Worm (Caenorhabditis elegans): ENCODE data around the gene ubc-7.
A peak's percentile ranks its signal among the peaks of the same experiment; 100 is the strongest.

DNA sequence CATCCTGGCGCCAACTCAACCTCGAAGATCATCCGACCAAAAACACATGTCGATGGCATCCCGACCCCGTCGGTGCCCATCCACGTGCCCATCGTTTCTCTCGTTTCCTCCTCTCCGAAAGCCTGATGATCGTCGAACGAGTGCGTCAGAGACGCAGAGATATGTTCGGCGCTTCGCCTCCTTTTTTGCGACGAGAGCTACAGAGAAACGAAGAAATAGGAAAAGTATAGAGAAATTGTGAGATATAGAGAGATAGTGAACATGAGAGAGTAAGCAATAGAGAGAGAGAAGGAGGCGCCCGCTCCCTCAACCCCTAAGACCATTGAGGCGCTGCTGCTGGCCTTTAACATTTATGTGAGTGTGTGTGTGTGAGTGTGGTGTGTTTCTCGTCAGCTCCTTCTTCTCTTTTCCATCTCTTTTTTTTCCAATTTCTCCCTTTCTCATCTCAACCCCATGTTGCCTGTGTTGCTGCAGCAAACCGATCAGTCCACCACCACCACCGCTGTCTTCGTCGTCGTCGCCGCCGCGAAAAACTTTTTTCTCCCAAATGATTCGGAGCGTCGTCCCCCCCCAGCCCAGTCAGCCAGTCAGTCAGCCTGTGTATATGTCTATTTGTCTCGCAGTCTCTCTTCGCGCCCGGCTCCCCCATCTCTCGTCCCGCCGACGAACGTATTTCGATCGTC, 11.7 kb downstream of the ubc-7 start, which contains the start of gene hlh-11:
- TF ChIP-seq nhr-67 (tag; optimal IDR thresholded peaks at IDR 0.05) (no peak), jun-1 (tag; optimal IDR thresholded peaks at IDR 0.05) (peak; percentile 80), elt-2 (tag; optimal IDR thresholded peaks at IDR 0.05) (peak; percentile 87), unc-39 (tag; optimal IDR thresholded peaks at IDR 0.05) (no peak), sea-2 (GFP tag; optimal IDR thresholded peaks at IDR 0.05) (no peak), ztf-11 (tag; optimal IDR thresholded peaks at IDR 0.05) (no peak), nhr-77 (tag; optimal IDR thresholded peaks at IDR 0.05) (peak; percentile 22), unc-62 (GFP tag; optimal IDR thresholded peaks at IDR 0.05) (peak; percentile 43), nhr-23 (tag; optimal IDR thresholded peaks at IDR 0.05) (peak; percentile 80), ceh-16 (tag; optimal IDR thresholded peaks at IDR 0.05) (no peak), ztf-4 (tag; optimal IDR thresholded peaks at IDR 0.05) (peak; percentile 52), skn-1 (tag; optimal IDR thresholded peaks at IDR 0.05) (no peak), snpc-4 (tag; optimal IDR thresholded peaks at IDR 0.05) (peak; percentile 37)
